Worm (Caenorhabditis elegans): ENCODE measurements around the gene F11E6.4.

The F11E6.4 gene

DNA sequence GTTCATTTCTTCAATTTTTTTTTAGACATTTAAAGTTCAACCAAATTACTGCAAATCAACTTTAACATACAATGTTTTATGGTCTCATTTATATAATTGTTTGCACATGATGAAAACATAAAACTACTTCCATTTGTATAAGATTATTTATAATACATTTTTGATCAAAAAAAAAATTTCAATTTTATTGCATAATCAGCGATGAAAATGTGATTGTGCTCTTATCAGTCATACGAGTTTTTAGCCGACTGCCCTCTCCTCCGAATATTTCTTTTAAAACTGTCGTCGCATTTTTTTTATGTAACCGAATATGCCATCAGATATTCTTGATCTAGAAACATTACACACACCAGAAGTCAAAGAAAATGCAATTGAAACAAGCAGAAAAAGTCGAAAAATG lies 29.7 kb downstream of the F11E6.4 start, which contains the start of gene F08A7.1 (continued):
- TF ChIP-seq mxl-3 (GFP tag; optimal IDR thresholded peaks at IDR 0.05) (no peak), mdl-1 (tag; optimal IDR thresholded peaks at IDR 0.05) (no peak), madf-5 (GFP tag; IDR thresholded peaks at IDR 0.05) (no peak), nhr-102 (tag; optimal IDR thresholded peaks at IDR 0.05) (no peak), Y48G9A.11 (GFP tag; IDR thresholded peaks at IDR 0.05) (no peak), fkh-10 (GFP tag; optimal IDR thresholded peaks at IDR 0.05) (no peak)

DNA sequence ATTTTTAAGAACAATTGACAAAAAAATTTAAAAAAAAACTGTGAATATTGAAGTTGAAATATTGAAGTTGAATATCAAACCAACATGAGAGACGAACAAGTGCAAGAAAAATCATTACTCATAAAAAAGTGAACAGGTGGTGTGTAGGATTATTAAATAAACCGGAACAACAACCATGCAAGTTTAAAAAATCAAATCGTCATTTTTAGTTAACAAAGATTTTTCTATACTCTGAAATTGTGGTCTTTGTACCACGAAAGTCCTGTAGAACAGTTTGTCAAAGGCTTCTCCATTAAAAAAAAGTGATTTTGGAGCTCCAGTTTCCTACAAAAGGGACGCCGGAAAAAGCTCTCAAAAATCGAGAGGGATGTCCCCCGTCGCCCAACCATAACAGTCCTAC lies 30.2 kb downstream of the F11E6.4 start, which contains the start of gene C06A12.19:
TSS of gene C06A12.19 (minus strand) at position 101 of the 400 bp plus-strand sequence.
- TF ChIP-seq D1046.2 (GFP tag; IDR thresholded peaks at IDR 0.05): no peak
- TF ChIP-seq aha-1 (tag): peak; percentile 57

DNA sequence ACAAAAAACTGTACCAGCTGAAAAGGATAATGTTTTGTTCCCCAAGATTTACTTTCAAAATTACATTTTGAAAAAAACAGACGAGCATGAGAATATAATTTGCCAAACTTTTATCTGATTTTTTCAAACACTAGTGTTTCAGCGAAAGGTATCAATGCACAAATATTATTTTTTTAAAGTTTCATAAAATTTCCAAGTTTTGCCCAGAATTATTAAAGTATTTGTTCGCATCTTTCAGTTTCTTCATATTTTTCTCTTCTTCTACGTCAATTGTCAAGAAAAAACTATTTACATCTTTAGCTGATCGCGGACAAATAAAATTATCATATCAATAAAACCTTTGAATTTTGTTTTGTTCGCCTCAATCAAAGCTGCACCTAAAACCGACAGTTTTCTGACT lies 33.1 kb downstream of the F11E6.4 start, which contains the start of gene C06A12.8:
TSS of gene C06A12.8 (plus strand) at position 301 of the 400 bp plus-strand sequence.
- TF ChIP-seq gei-8 (GFP tag; optimal IDR thresholded peaks at IDR 0.05) (no peak), F10B5.3 (tag; optimal IDR thresholded peaks at IDR 0.05) (no peak), tag-97 (GFP tag; IDR thresholded peaks at IDR 0.05) (no peak), zag-1 (tag; optimal IDR thresholded peaks at IDR 0.05) (no peak), nhr-102 (tag; optimal IDR thresholded peaks at IDR 0.05) (no peak), ceh-44 (GFP tag; IDR thresholded peaks at IDR 0.05) (no peak), daf-16 (GFP tag; optimal IDR thresholded peaks at IDR 0.05) (no peak), daf-16 (tag; optimal IDR thresholded peaks at IDR 0.05) (no peak), nhr-76 (tag; optimal IDR thresholded peaks at IDR 0.05) (no peak), mxl-3 (GFP tag; optimal IDR thresholded peaks at IDR 0.05) (no peak)

DNA sequence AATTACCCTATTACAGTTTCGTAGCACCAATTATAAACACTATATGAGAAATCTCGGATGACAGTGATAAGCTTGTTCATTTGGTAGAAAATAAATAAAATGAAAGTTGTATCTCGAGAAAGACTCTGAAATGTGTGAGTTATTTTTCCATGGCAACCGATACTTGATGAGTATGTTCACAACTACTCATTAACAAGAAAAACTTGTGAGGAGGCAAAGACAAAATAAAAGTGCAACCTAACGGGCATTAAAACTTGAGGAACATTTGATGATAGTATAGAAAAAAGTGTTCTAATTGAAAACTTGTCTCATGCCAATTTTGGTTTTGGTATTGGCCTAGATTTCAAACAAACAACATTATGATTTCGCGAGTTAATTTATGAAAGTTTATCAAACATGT lies 33.6 kb downstream of the F11E6.4 start, which contains the start of gene gcy-27:
TSS of gene gcy-27 (minus strand) at position 101 of the 400 bp plus-strand sequence.
- TF ChIP-seq Y105C5A.15 (GFP tag; IDR thresholded peaks at IDR 0.05) (no peak), dmd-8 (GFP tag; IDR thresholded peaks at IDR 0.05) (no peak), T26A8.4 (GFP tag; IDR thresholded peaks at IDR 0.05) (no peak), daf-8 (GFP tag; IDR thresholded peaks at IDR 0.05) (no peak), ceh-20 (GFP tag; IDR thresholded peaks at IDR 0.05) (no peak), gei-8 (GFP tag; optimal IDR thresholded peaks at IDR 0.05) (no peak), ztf-11 (tag; optimal IDR thresholded peaks at IDR 0.05) (no peak), nhr-42 (GFP tag; IDR thresholded peaks at IDR 0.05) (no peak), hmg-1.1 (GFP tag; IDR thresholded peaks at IDR 0.05) (no peak), nhr-10 (tag; optimal IDR thresholded peaks at IDR 0.05) (no peak), pqm-1 (tag; optimal IDR thresholded peaks at IDR 0.05) (no peak), F37D6.2 (tag; optimal IDR thresholded peaks at IDR 0.05) (no peak), lsy-2 (tag; optimal IDR thresholded peaks at IDR 0.05) (no peak), ZK546.5 (tag; optimal IDR thresholded peaks at IDR 0.05) (no peak), hif-1 (tag; optimal IDR thresholded peaks at IDR 0.05) (no peak), aly-2 (tag; optimal IDR thresholded peaks at IDR 0.05) (no peak), lin-15B (tag; optimal IDR thresholded peaks at IDR 0.05) (no peak), attf-4 (tag; optimal IDR thresholded peaks at IDR 0.05) (no peak), php-3 (GFP tag; IDR thresholded peaks at IDR 0.05) (no peak), F26F4.8 (GFP tag; conservative IDR thresholded peaks at IDR 0.05) (no peak)

DNA sequence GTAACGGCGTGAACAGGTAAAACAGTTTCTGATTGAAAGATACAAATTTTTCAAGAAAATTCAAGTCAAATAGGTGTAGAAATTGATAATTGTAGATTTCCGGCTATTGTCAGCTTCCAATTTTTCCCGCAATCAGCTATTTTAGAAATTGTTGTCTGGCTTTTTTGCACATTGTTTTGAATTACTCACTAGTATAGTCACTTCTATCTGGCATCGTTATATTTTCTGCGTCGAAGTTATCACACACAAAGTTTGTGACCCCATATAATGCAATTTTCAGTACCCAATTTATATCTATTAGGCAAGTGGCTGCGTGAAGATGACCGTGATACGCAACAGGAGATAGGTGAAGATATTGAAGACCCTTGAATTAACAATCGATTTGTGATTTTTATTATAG lies 34.9 kb downstream of the F11E6.4 start:
- TF ChIP-seq unc-62 (GFP tag; optimal IDR thresholded peaks at IDR 0.05 in 1 of 2) (peak in 1 of 2 experiments; percentile 54), unc-62 (tag; optimal IDR thresholded peaks at IDR 0.05) (no peak), nhr-25 (tag; optimal IDR thresholded peaks at IDR 0.05; ENCODE audit: borderline replicate concordance, insufficient read depth) (no peak)

All from whole organism, L4 larva.